Fruit fly (Drosophila melanogaster) whole organism, wandering third instar larva: Measurements from ENCODE around the gene Gba1b.

Experiments
- Abd-B ChIP-seq: fragments of >200 bp; optimal IDR thresholded peaks from 2 replicates; lab custom pipeline; 2017; ENCODE audit warnings: missing biosample characterization, missing genetic modification characterization
- CG32264 ChIP-seq: fragments of 200-800 bp; sonication (Bioruptor generic); optimal IDR thresholded peaks from 2 replicates; lab custom pipeline; 2016; ENCODE audit warnings: missing biosample characterization, missing genetic modification characterization
- Dfd ChIP-seq: fragments of >200 bp; optimal IDR thresholded peaks from 2 replicates; lab custom pipeline; 2017; ENCODE audit warnings: missing biosample characterization, missing genetic modification characterization
- HLH106 ChIP-seq: fragments of 200-800 bp; optimal IDR thresholded peaks from 3 replicates; lab custom pipeline; 2019; ENCODE audit warnings: missing biosample characterization, mild to moderate bottlenecking, missing genetic modification characterization, moderate library complexity
- Jra ChIP-seq: sonication (Bioruptor generic); optimal IDR thresholded peaks from 2 replicates; lab custom pipeline; 2016; ENCODE audit warnings: missing biosample characterization, missing genetic modification characterization
- brk ChIP-seq: fragments of 200-800 bp; sonication (Bioruptor generic); optimal IDR thresholded peaks from 2 replicates; lab custom pipeline; 2016; ENCODE audit warnings: missing biosample characterization, mild to moderate bottlenecking, missing genetic modification characterization
- dmrt93B ChIP-seq: fragments of 200-800 bp; sonication (Bioruptor generic); optimal IDR thresholded peaks from 2 replicates; lab custom pipeline; 2018; ENCODE audit warnings: missing biosample characterization, mild to moderate bottlenecking, missing genetic modification characterization
- fru ChIP-seq: fragments of 200-800 bp; sonication (Bioruptor generic); optimal IDR thresholded peaks from 3 replicates; lab custom pipeline; 2016; ENCODE audit warnings: missing biosample characterization, mild to moderate bottlenecking, missing genetic modification characterization
- h ChIP-seq: fragments of 200-800 bp; sonication (Bioruptor generic); optimal IDR thresholded peaks from 3 replicates; lab custom pipeline; 2016; ENCODE audit warnings: missing biosample characterization, mild to moderate bottlenecking, missing genetic modification characterization
- lola ChIP-seq: fragments of >200 bp; optimal IDR thresholded peaks from 2 replicates; lab custom pipeline; 2017; ENCODE audit warnings: missing biosample characterization, missing genetic modification characterization
- pan ChIP-seq: fragments of >200 bp; optimal IDR thresholded peaks from 2 replicates; lab custom pipeline; 2017
- psq ChIP-seq: fragments of 200-800 bp; sonication (Bioruptor generic); optimal IDR thresholded peaks from 3 replicates; lab custom pipeline; 2017; ENCODE audit warnings: missing biosample characterization, mild to moderate bottlenecking, missing genetic modification characterization, moderate library complexity
- tai ChIP-seq: sonication (Bioruptor generic); optimal IDR thresholded peaks from 2 replicates; lab custom pipeline; 2016; ENCODE audit warnings: missing biosample characterization, missing genetic modification characterization

dm6 chr3R:23718297-23718941 lies 13.8 kb downstream of the Gba1b start, which contains the start of gene nau:
- TF ChIP-seq psq (GFP tag; lab: Kevin White, UChicago) (no peak), Dfd (GFP tag; lab: Kevin White, UChicago) (no peak), dmrt93B (no peak), HLH106 (tag; lab: Kevin White, UChicago) (no peak), lola (GFP tag; lab: Kevin White, UChicago) (no peak), Abd-B (GFP tag; lab: Kevin White, UChicago) (no peak), fru (no peak), pan (lab: Kevin White, UChicago) (no peak), tai (GFP tag; lab: Kevin White, UChicago) (no peak), brk (no peak), CG32264 (GFP tag; lab: Kevin White, UChicago) (no peak), h (GFP tag; lab: Kevin White, UChicago) (no peak), Jra (GFP tag; lab: Kevin White, UChicago) (no peak)
